Worm (Caenorhabditis elegans) whole organism, mixed stage, embryonic: ENCODE data around the gene F58D2.5.

Source experiments
- lsy-2 ChIP-seq: fragments of 150-350 bp; optimal IDR thresholded peaks from 2 replicates; lab custom pipeline; 2014; ENCODE audit warnings: missing biosample characterization, missing genetic modification characterization
- sem-2 ChIP-seq: fragments of 200-800 bp; sonication (Bioruptor generic); optimal IDR thresholded peaks from 2 replicates; lab custom pipeline; 2018; ENCODE audit warnings: mild to moderate bottlenecking, missing genetic modification characterization, missing compliant biosample characterization

DNA sequence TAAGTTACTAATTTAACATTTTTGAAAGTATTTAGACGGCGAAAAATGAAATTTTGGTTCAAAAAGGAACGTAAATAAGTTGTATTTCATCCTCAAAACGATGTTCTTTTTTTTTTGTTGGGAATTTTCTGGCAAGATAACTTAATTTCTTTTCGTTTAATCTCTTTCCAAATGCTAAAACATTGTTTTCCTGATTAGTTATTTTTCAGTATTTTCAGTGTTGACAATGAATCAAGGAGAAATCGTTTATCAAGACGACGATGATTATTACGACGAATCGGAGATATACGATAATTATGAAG, 47.7 kb upstream of the F58D2.5 start, which contains the start of gene lin-54:
- TF ChIP-seq sem-2: no peak
- no peak for TF ChIP-seq lsy-2 (tag; lab: Kevin White, UChicago)
